Fruit fly (Drosophila melanogaster) whole organism, prepupa: ENCODE results near the gene CG32668.

ENCODE experiments used
- Blimp-1 ChIP-seq: fragments of 200-800 bp; sonication (Bioruptor generic); optimal IDR thresholded peaks from 3 replicates; lab custom pipeline; 2017; ENCODE audit warnings: missing biosample characterization, missing genetic modification characterization, mild to moderate bottlenecking, moderate library complexity, missing genetic modification reagents
- CG11902 ChIP-seq: fragments of 200-800 bp; sonication (Bioruptor generic); optimal IDR thresholded peaks from 3 replicates; lab custom pipeline; 2016; ENCODE audit warnings: missing biosample characterization, missing genetic modification characterization
- CG15336 ChIP-seq: fragments of 200-800 bp; sonication (Bioruptor generic); IDR thresholded peaks from 2 replicates; pipeline ENCODE4 v1.3.6; 2022; ENCODE audit warnings: missing biosample characterization, missing genetic modification characterization
- CG1621 ChIP-seq: fragments of 200-800 bp; sonication (Bioruptor generic); optimal IDR thresholded peaks from 3 replicates; lab custom pipeline; 2018; ENCODE audit warnings: missing biosample characterization, mild to moderate bottlenecking, missing genetic modification characterization
- CG16779 ChIP-seq: fragments of 200-800 bp; sonication (Bioruptor generic); optimal IDR thresholded peaks from 3 replicates; lab custom pipeline; 2017; ENCODE audit warnings: missing biosample characterization, mild to moderate bottlenecking, missing genetic modification characterization
- CG3032 ChIP-seq: fragments of 200-800 bp; optimal IDR thresholded peaks from 2 replicates; lab custom pipeline; 2019; ENCODE audit warnings: missing biosample characterization, mild to moderate bottlenecking, missing genetic modification characterization, moderate library complexity
- CG32006 ChIP-seq: fragments of 200-800 bp; sonication (Bioruptor generic); optimal IDR thresholded peaks from 3 replicates; lab custom pipeline; 2017; ENCODE audit warnings: missing biosample characterization, mild to moderate bottlenecking, missing genetic modification characterization
- CG3919 ChIP-seq: fragments of 200-800 bp; sonication (Bioruptor generic); optimal IDR thresholded peaks from 3 replicates; lab custom pipeline; 2016; ENCODE audit warnings: missing biosample characterization, missing genetic modification characterization
- CG4318 ChIP-seq: fragments of 200-800 bp; sonication (Bioruptor generic); optimal IDR thresholded peaks from 3 replicates; lab custom pipeline; 2017; ENCODE audit warnings: missing biosample characterization, mild to moderate bottlenecking, missing genetic modification characterization
- CG6163 ChIP-seq: fragments of 200-800 bp; sonication (Bioruptor generic); IDR thresholded peaks from 3 replicates; pipeline ENCODE4 v1.3.6; 2022; ENCODE audit warnings: missing biosample characterization, missing genetic modification characterization
- CG6276 ChIP-seq: fragments of 200-800 bp; sonication (Bioruptor generic); optimal IDR thresholded peaks from 2 replicates; lab custom pipeline; 2017; ENCODE audit warnings: missing biosample characterization, mild to moderate bottlenecking, missing genetic modification characterization
- CG6808 ChIP-seq: fragments of 200-800 bp; sonication (Bioruptor generic); optimal IDR thresholded peaks from 3 replicates; lab custom pipeline; 2017; ENCODE audit warnings: missing biosample characterization, missing genetic modification characterization, mild to moderate bottlenecking, moderate library complexity, missing genetic modification reagents
- CG6854 ChIP-seq: fragments of 200-800 bp; sonication (Bioruptor generic); optimal IDR thresholded peaks from 2 replicates; lab custom pipeline; 2017; ENCODE audit warnings: missing biosample characterization, mild to moderate bottlenecking, missing genetic modification characterization
- CG8119 ChIP-seq: fragments of 200-800 bp; sonication (Bioruptor generic); IDR thresholded peaks from 3 replicates; pipeline ENCODE4 v1.3.6; 2022; ENCODE audit warnings: missing biosample characterization, missing genetic modification characterization
- CG8632 ChIP-seq: fragments of 200-800 bp; sonication (Bioruptor generic); optimal IDR thresholded peaks from 3 replicates; lab custom pipeline; 2016; ENCODE audit warnings: missing biosample characterization, missing genetic modification characterization
- Eip75B ChIP-seq: fragments of 200-800 bp; sonication (Bioruptor generic); optimal IDR thresholded peaks from 3 replicates; lab custom pipeline; 2016; ENCODE audit warnings: missing biosample characterization, missing genetic modification characterization
- Eip78C ChIP-seq: fragments of 200-800 bp; sonication (Bioruptor generic); peaks from one replicate; lab custom pipeline; 2016; ENCODE audit warnings: missing biosample characterization, missing genetic modification characterization
- Gug ChIP-seq: fragments of 200-800 bp; sonication (Bioruptor generic); IDR thresholded peaks from 2 replicates; pipeline ENCODE4 v1.3.6; 2022; ENCODE audit warnings: missing biosample characterization, missing genetic modification characterization
- Hr38 ChIP-seq: sonication (Bioruptor generic); optimal IDR thresholded peaks from 2 replicates; lab custom pipeline; 2016; ENCODE audit warnings: missing biosample characterization, missing genetic modification characterization
- Hr4 ChIP-seq: fragments of 200-800 bp; sonication (Bioruptor generic); optimal IDR thresholded peaks from 3 replicates; lab custom pipeline; 2016; ENCODE audit warnings: missing biosample characterization, missing genetic modification characterization
- Lpt ChIP-seq: fragments of 200-800 bp; sonication (Bioruptor generic); optimal IDR thresholded peaks from 3 replicates; lab custom pipeline; 2016; ENCODE audit warnings: missing biosample characterization, missing genetic modification characterization
- Sox14 ChIP-seq: fragments of 200-800 bp; sonication (Bioruptor generic); optimal IDR thresholded peaks from 3 replicates; lab custom pipeline; 2016; ENCODE audit warnings: missing biosample characterization, missing genetic modification characterization
- Sox15 ChIP-seq: fragments of 200-800 bp; sonication (Bioruptor generic); optimal IDR thresholded peaks from 3 replicates; lab custom pipeline; 2016; ENCODE audit warnings: missing biosample characterization, missing genetic modification characterization
- achi ChIP-seq: fragments of 200-800 bp; sonication (Bioruptor generic); optimal IDR thresholded peaks from 3 replicates; lab custom pipeline; 2016; ENCODE audit warnings: missing biosample characterization, missing genetic modification characterization
- cyc ChIP-seq: fragments of 200-800 bp; sonication (Bioruptor generic); optimal IDR thresholded peaks from 3 replicates; lab custom pipeline; 2016; ENCODE audit warnings: missing biosample characterization, missing genetic modification characterization
- dac ChIP-seq: fragments of 200-800 bp; sonication (Bioruptor generic); optimal IDR thresholded peaks from 2 replicates; lab custom pipeline; 2017; ENCODE audit warnings: missing biosample characterization, mild to moderate bottlenecking, missing genetic modification characterization
- dsx ChIP-seq: fragments of 200-800 bp; optimal IDR thresholded peaks from 3 replicates; lab custom pipeline; 2019; ENCODE audit warnings: missing biosample characterization, mild to moderate bottlenecking, missing genetic modification characterization, moderate library complexity; ENCODE audit not compliant: poor library complexity, severe bottlenecking
- eg ChIP-seq: fragments of 200-800 bp; sonication (Bioruptor generic); IDR thresholded peaks from 3 replicates; pipeline ENCODE4 v1.3.6; 2022; ENCODE audit warnings: missing biosample characterization, missing genetic modification characterization
- esn ChIP-seq: fragments of 200-800 bp; sonication (Bioruptor generic); optimal IDR thresholded peaks from 2 replicates; lab custom pipeline; 2016; ENCODE audit warnings: missing biosample characterization, mild to moderate bottlenecking, missing genetic modification characterization, moderate library complexity
- fd59A ChIP-seq: fragments of 200-800 bp; sonication (Bioruptor generic); optimal IDR thresholded peaks from 2 replicates; lab custom pipeline; 2017; ENCODE audit warnings: missing biosample characterization, mild to moderate bottlenecking, missing genetic modification characterization, missing genetic modification reagents
- fd85E ChIP-seq: fragments of 200-800 bp; sonication (Bioruptor generic); optimal IDR thresholded peaks from 3 replicates; lab custom pipeline; 2016; ENCODE audit warnings: missing biosample characterization, missing genetic modification characterization
- fkh ChIP-seq: fragments of 200-800 bp; sonication (Bioruptor generic); optimal IDR thresholded peaks from 3 replicates; lab custom pipeline; 2017; ENCODE audit warnings: missing biosample characterization, mild to moderate bottlenecking, missing genetic modification characterization, moderate library complexity
- salr ChIP-seq, 2 experiments: fragments of 200-800 bp; sonication (Bioruptor generic); optimal IDR thresholded peaks; 3 replicates each; lab custom pipeline; 2016 to 2018; ENCODE audit warnings: missing biosample characterization in 2 of 2, missing genetic modification characterization in 2 of 2, mild to moderate bottlenecking in 1 of 2
- spab ChIP-seq: fragments of 200-800 bp; sonication (Bioruptor generic); optimal IDR thresholded peaks from 2 replicates; lab custom pipeline; 2017; ENCODE audit warnings: missing biosample characterization, mild to moderate bottlenecking, missing genetic modification characterization, missing genetic modification reagents
- ss ChIP-seq, 2 experiments: fragments of 200-800 bp; sonication (Bioruptor generic); optimal IDR thresholded peaks; 2 replicates in 1 of 2; 3 replicates in 1 of 2; lab custom pipeline; 2017 to 2018; ENCODE audit warnings: mild to moderate bottlenecking in 2 of 2, missing biosample characterization in 2 of 2, missing genetic modification characterization in 2 of 2, moderate library complexity in 1 of 2
- svp ChIP-seq: fragments of 200-800 bp; sonication (Bioruptor generic); peaks from one replicate; lab custom pipeline; 2016; ENCODE audit warnings: missing biosample characterization, missing genetic modification characterization
- topi ChIP-seq: fragments of 200-800 bp; sonication (Bioruptor generic); optimal IDR thresholded peaks from 3 replicates; lab custom pipeline; 2016; ENCODE audit warnings: missing biosample characterization, missing genetic modification characterization

The CG32668 gene

DNA sequence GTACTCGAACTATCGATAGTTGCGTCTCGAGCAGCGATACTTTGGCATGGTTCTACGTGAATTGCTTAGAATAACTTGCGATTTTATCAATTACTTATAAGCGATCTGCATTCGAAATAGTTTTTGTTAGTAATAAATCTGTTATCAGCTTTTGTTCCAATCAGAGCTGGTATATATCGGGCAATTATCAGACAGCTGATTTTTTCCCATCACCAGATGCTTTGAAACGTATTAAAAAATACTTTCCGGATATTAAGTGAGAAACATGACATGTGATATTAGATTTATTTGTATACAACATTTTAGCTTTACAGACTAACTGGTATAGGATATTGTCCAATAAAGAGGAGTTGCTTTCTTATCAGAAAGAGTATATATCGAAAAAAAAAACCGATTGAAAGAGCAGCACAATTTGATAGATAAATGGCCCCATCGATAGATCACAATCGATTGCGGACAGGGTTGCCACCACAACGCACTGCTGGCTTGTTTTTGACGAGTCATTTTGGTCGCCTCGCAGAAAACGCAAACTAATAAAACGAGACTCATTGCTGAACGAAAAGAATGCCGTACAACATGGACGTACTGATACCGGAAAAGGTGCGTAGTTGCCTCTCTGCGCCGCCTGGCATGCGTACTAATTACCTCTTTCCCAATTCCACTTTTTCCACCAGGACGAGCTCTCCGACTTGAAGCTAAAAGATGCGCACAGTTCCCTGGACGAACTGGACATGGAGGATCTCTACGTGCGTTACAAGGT is 34.6 kb downstream of the CG32668 start, which contains the start of gene Rpt3 (continued):
- TF ChIP-seq CG6276 (GFP tag; lab: Kevin White, UChicago) (no peak), CG6854 (peak; percentile 4), dsx (GFP tag; lab: Kevin White, UChicago) (no peak), CG8632 (no peak), fkh (GFP tag; lab: Kevin White, UChicago) (no peak), Eip78C (GFP tag; lab: Kevin White, UChicago) (peak; percentile 69), topi (GFP tag; lab: Kevin White, UChicago) (peak; percentile 13), CG6163 (GFP tag; lab: Robert Waterston, UW) (no peak), esn (GFP tag; lab: Kevin White, UChicago) (peak; percentile 38), ss (GFP tag; optimal IDR thresholded peaks at IDR 0.05; lab: Kevin White, UChicago) (no peak), Gug (GFP tag; lab: Robert Waterston, UW) (no peak), cyc (peak; percentile 1), CG15336 (no peak), Lpt (GFP tag; lab: Kevin White, UChicago) (no peak), Hr4 (no peak), CG32006 (GFP tag; lab: Kevin White, UChicago) (no peak)

DNA sequence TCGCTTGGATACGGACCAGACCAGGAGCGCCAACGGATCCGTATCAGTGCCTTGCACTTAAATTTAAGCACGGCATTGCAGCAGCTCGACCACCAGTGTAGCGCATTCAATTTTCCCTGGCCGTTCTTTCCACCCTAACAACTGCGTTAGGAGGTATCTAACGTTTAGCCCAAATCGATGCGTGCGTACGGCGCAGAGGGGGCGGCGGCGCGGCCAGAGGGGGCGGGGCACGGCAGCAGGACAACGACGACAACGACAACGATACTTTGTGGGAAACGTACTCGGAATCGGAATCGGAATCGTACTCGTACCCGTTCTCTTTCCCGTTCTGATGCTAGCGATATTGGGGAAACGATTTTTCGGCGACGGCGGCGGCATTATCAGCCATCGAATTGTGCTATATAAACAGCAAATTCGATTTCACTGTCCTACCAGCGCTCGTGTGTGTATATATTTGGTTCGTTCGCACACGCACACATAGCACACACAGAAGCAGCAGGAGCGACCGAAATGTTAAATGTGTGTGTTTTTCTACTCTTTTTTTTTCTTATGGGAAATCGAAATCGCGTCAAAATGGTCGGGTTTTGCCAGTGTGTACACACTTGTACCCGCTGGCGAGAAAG is 35.3 kb downstream of the CG32668 start, which contains the start of gene CG11122:
Gene CG11122, minus strand, starts transcription at position 601 of the 623 bp plus-strand sequence.
- TF ChIP-seq Eip78C (GFP tag; lab: Kevin White, UChicago): no peak
- TF ChIP-seq dac: no peak
- TF ChIP-seq CG6163 (GFP tag; lab: Robert Waterston, UW): peak; percentile 60; the same call in 2 of the 3 replicates
- peak; percentile 31 to 38 for TF ChIP-seq ss (GFP tag; optimal IDR thresholded peaks at IDR 0.05; lab: Kevin White, UChicago)
- no peak for TF ChIP-seq spab (GFP tag; lab: Kevin White, UChicago)

DNA sequence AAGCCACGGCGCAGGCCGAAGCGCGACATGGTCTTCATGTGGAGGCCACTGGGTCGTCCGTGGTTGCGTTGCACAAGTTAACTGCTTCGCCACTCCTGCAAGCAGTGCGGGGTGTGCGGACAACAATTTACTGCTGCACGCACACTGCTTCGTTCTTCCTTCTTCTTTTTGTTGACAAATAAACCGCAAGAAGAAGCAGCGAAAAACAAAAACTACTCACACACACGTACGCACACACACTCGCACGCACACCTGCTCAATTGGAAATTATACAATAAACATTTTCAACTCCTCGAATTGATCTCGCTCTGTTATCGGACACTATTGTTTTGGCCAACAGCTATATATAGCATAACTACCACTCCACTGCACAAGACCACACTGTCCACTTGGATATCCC is 36.0 kb downstream of the CG32668 start:
- no peak for TF ChIP-seq achi (GFP tag; lab: Kevin White, UChicago)
- peak in 1 of 2 experiments; percentile 39 for TF ChIP-seq salr (GFP tag; optimal IDR thresholded peaks at IDR 0.05; lab: Kevin White, UChicago)
- TF ChIP-seq CG1621 (tag; lab: Kevin White, UChicago): peak; percentile 83
- no peak for TF ChIP-seq CG4318
- TF ChIP-seq CG6163 (GFP tag; lab: Robert Waterston, UW): peak; percentile 42; the same call in 1 of the 3 replicates
- 0 out of 3 replicates have a peak, but pooled peaks have one; percentile 11 for TF ChIP-seq eg
- no peak for TF ChIP-seq CG15336
- TF ChIP-seq fd59A (GFP tag; lab: Kevin White, UChicago): peak; percentile 13

DNA sequence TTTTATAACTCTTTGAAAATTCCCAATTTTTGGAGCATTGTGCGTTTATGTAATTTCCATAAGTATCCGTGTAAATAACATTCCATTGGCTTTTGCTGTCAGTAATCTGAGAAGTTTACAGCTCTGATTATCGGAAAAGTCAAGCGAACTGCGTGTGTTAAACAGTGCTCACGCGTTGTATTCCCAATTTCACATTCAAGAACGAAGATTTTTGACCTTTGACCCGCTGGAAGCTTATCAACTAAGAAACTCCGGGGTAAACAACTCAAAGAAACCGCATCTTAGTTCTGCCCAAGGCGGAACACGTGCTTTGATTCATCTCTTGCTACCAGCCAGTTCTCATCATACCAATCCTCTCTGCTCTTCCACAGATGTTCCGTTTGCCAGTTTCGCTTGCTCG is 49.9 kb downstream of the CG32668 start:
- TF ChIP-seq svp (GFP tag; lab: Kevin White, UChicago) (peak; percentile 83), Sox14 (GFP tag; lab: Kevin White, UChicago) (no peak)

DNA sequence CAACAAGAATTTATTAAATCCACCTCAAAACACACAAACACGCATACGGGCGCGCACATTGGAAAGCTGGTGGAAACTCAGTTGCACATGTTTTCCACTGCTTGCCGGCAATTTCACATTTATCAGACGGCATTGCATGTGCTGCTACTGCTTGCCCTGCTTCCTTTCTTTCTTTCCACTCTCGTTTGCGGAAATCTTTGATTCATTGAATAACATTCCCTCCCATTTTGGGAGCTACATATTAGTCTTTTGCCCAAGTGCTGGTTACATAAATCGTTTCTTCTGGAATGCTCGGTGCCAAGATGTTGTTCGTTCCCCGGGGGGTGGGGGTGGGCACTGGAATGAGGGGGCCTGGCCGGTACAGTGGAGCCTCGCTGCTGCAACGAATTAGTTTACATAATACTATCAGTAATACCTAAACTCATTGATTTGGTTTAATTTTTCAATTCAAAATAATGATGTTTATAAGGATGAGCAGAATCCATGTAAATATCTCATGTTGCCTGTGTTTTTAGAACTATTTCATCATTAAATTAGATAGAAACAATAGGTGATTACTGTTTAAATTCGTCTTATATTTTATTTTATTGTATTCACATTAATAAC is 50.6 kb downstream of the CG32668 start:
- TF ChIP-seq Hr38 (GFP tag; lab: Kevin White, UChicago): no peak
- TF ChIP-seq fd59A (GFP tag; lab: Kevin White, UChicago): no peak
- TF ChIP-seq Hr4: no peak
- no peak for TF ChIP-seq Sox15 (GFP tag; lab: Kevin White, UChicago)
- peak; percentile 23; the same call in 1 of the 3 replicates for TF ChIP-seq CG6163 (GFP tag; lab: Robert Waterston, UW)
- no peak for TF ChIP-seq Blimp-1 (GFP tag; lab: Kevin White, UChicago)
- TF ChIP-seq CG15336: peak; percentile 54
- no peak for TF ChIP-seq CG16779 (tag; lab: Kevin White, UChicago)
- TF ChIP-seq CG8119 (GFP tag; lab: Robert Waterston, UW): peak; percentile 52; the same call in 2 of the 3 replicates
- no peak for TF ChIP-seq dac
- TF ChIP-seq achi (GFP tag; lab: Kevin White, UChicago): no peak
- TF ChIP-seq Eip75B (GFP tag; lab: Kevin White, UChicago): no peak
- no peak for TF ChIP-seq CG6808 (GFP tag; lab: Kevin White, UChicago)
- no peak for TF ChIP-seq esn (GFP tag; lab: Kevin White, UChicago)
- TF ChIP-seq Gug (GFP tag; lab: Robert Waterston, UW): 0 out of 2 replicates have a peak, but pooled peaks have one; percentile 18
- TF ChIP-seq CG1621 (tag; lab: Kevin White, UChicago): no peak
- no peak for TF ChIP-seq CG32006 (GFP tag; lab: Kevin White, UChicago)
- no peak for TF ChIP-seq topi (GFP tag; lab: Kevin White, UChicago)
- peak; percentile 22 for TF ChIP-seq CG3032 (tag; lab: Kevin White, UChicago)
- no peak for TF ChIP-seq CG6854
- no peak for TF ChIP-seq CG11902 (GFP tag; lab: Kevin White, UChicago)
- TF ChIP-seq salr (GFP tag; optimal IDR thresholded peaks at IDR 0.05; lab: Kevin White, UChicago): no peak
- no peak for TF ChIP-seq CG3919 (GFP tag; lab: Kevin White, UChicago)
- no peak for TF ChIP-seq fd85E (GFP tag; lab: Kevin White, UChicago)
- TF ChIP-seq eg: peak; percentile 75
